Worm (Caenorhabditis elegans) whole organism, L4/young adult: ENCODE results near the gene srbc-75.
"Not testable (repeated sequence)": the region's sequence is repeated elsewhere in the genome, so short reads cannot be mapped to it uniquely, and the experiment has no call there.

Experiments used
- W03F9.2 ChIP-seq: fragments of 150-350 bp; optimal IDR thresholded peaks from 2 replicates; lab custom pipeline; 2014; ENCODE audit warnings: missing biosample characterization, missing genetic modification characterization
- dao-5 ChIP-seq: sonication (generic microtip); optimal IDR thresholded peaks from 2 replicates; lab custom pipeline; 2016; ENCODE audit warnings: missing genotype, missing genetic modification characterization, moderate library complexity, missing compliant biosample characterization
- him-1 ChIP-seq: sonication (generic microtip); optimal IDR thresholded peaks from 2 replicates; lab custom pipeline; 2016; ENCODE audit warnings: missing genotype, missing genetic modification reagents, missing genetic modification characterization, missing compliant biosample characterization

DNA sequence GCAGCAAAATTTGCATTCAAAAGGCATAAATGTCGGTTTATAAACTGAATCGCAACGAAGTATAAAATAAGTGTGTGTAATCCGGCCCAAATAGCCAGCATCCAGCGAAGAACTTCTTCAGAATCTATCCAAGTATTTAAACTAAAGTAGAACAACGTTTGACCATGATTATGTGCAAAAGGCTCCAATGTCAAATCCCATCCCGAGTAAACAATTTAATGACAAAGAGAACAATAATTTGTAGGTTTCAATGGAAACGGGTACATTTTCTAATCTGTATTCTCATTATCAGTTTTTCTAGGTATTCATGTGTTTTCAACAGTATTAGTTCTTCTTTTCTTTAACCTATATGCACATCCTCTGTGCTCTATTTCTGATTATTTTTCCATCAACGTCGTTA lies 45.9 kb upstream of the srbc-75 start, which contains the start of gene C41G6.12:
- TF ChIP-seq him-1, W03F9.2, dao-5 (tag; lab: Kevin White, UChicago): not testable (repeated sequence)
